Worm (Caenorhabditis elegans) whole organism, L3 larva: ENCODE results near the gene dhhc-5.
A peak's percentile ranks its signal among the peaks of the same experiment; 100 is the strongest.

Experiments
- R02D3.7 ChIP-seq: fragments of 150-350 bp; optimal IDR thresholded peaks from 2 replicates; lab custom pipeline; 2014; ENCODE audit warnings: missing biosample characterization, missing genetic modification characterization
- ZK546.5 ChIP-seq: sonication (generic microtip); optimal IDR thresholded peaks from 2 replicates; lab custom pipeline; 2017; ENCODE audit warnings: missing biosample characterization, missing genetic modification characterization
- aly-2 ChIP-seq: fragments of 150-350 bp; optimal IDR thresholded peaks from 2 replicates; lab custom pipeline; 2014; ENCODE audit warnings: missing biosample characterization, missing genetic modification characterization
- ama-1 ChIP-seq: fragments of 150-350 bp; optimal IDR thresholded peaks from 2 replicates; lab custom pipeline; 2018
- ceh-16 ChIP-seq: sonication (generic microtip); optimal IDR thresholded peaks from 2 replicates; lab custom pipeline; 2017; ENCODE audit warnings: missing biosample characterization, missing genetic modification characterization
- ceh-82 ChIP-seq: fragments of 150-350 bp; optimal IDR thresholded peaks from 2 replicates; lab custom pipeline; 2014; ENCODE audit warnings: missing biosample characterization, missing genetic modification characterization
- daf-12 ChIP-seq: fragments of 150-350 bp; optimal IDR thresholded peaks from 2 replicates; lab custom pipeline; 2014; ENCODE audit warnings: missing biosample characterization, missing genetic modification reagents, missing genetic modification characterization
- egl-27 ChIP-seq: sonication (generic microtip); optimal IDR thresholded peaks from 4 replicates; lab custom pipeline; 2017; ENCODE audit warnings: missing biosample characterization, missing genetic modification reagents, missing genetic modification characterization
- egl-5 ChIP-seq: fragments of 150-350 bp; optimal IDR thresholded peaks from 2 replicates; lab custom pipeline; 2017; ENCODE audit warnings: missing biosample characterization, missing genetic modification reagents, missing genetic modification characterization, inconsistent platforms
- elt-1 ChIP-seq: fragments of 150-350 bp; optimal IDR thresholded peaks from 2 replicates; lab custom pipeline; 2014; ENCODE audit warnings: missing biosample characterization, missing genetic modification characterization
- elt-2 ChIP-seq: sonication (generic microtip); optimal IDR thresholded peaks from 2 replicates; lab custom pipeline; 2016; ENCODE audit warnings: missing genetic modification reagents, mild to moderate bottlenecking, missing genetic modification characterization, missing compliant biosample characterization
- elt-3 ChIP-seq, 3 experiments: fragments of 150-350 bp in 1 of 3; sonication (generic microtip) in 2 of 3; optimal IDR thresholded peaks; 2 replicates in 2 of 3; 4 replicates in 1 of 3; lab custom pipeline; 2014 to 2017; ENCODE audit warnings: missing biosample characterization in 3 of 3, missing genetic modification characterization in 3 of 3
- eor-1 ChIP-seq, 2 experiments: fragments of 150-350 bp; optimal IDR thresholded peaks; 2 replicates each; lab custom pipeline; 2014 to 2018; ENCODE audit warnings: missing biosample characterization in 2 of 2, missing genetic modification characterization in 2 of 2
- fkh-2 ChIP-seq: fragments of 150-350 bp; optimal IDR thresholded peaks from 2 replicates; lab custom pipeline; 2014; ENCODE audit warnings: missing biosample characterization, missing genetic modification reagents, missing genetic modification characterization
- fos-1 ChIP-seq: fragments of 150-350 bp; optimal IDR thresholded peaks from 2 replicates; lab custom pipeline; 2014; ENCODE audit warnings: missing biosample characterization, missing genetic modification characterization
- hmg-11 ChIP-seq: sonication (generic microtip); optimal IDR thresholded peaks from 2 replicates; lab custom pipeline; 2016; ENCODE audit warnings: missing genetic modification characterization, missing compliant biosample characterization
- jun-1 ChIP-seq: fragments of 150-350 bp; optimal IDR thresholded peaks from 2 replicates; lab custom pipeline; 2014; ENCODE audit warnings: missing biosample characterization, missing genetic modification reagents, missing genetic modification characterization
- lin-15B ChIP-seq: fragments of 150-350 bp; optimal IDR thresholded peaks from 2 replicates; lab custom pipeline; 2014; ENCODE audit warnings: missing biosample characterization, missing genetic modification characterization
- lin-39 ChIP-seq: fragments of 150-350 bp; optimal IDR thresholded peaks from 2 replicates; lab custom pipeline; 2018; ENCODE audit warnings: missing biosample characterization, missing genetic modification reagents, missing genetic modification characterization
- lsy-12 ChIP-seq: sonication (generic microtip); optimal IDR thresholded peaks from 2 replicates; lab custom pipeline; 2016; ENCODE audit warnings: mild to moderate bottlenecking, missing genetic modification characterization, missing compliant biosample characterization
- mml-1 ChIP-seq: fragments of 150-350 bp; sonication (generic microtip); optimal IDR thresholded peaks from 3 replicates; lab custom pipeline; 2014; ENCODE audit warnings: missing biosample characterization, missing genetic modification characterization
- nfya-1 ChIP-seq: sonication (generic microtip); optimal IDR thresholded peaks from 2 replicates; lab custom pipeline; 2017; ENCODE audit warnings: missing genetic modification characterization, mild to moderate bottlenecking, missing compliant biosample characterization, antibody characterized with exemption, moderate library complexity; ENCODE audit not compliant: insufficient read depth
- nhr-11 ChIP-seq: fragments of 150-350 bp; optimal IDR thresholded peaks from 2 replicates; lab custom pipeline; 2014; ENCODE audit warnings: missing biosample characterization, missing genetic modification characterization
- nhr-23 ChIP-seq: fragments of 150-350 bp; optimal IDR thresholded peaks from 2 replicates; lab custom pipeline; 2014; ENCODE audit warnings: missing biosample characterization, missing genetic modification reagents, missing genetic modification characterization
- nhr-237 ChIP-seq: fragments of 150-350 bp; optimal IDR thresholded peaks from 2 replicates; lab custom pipeline; 2014; ENCODE audit warnings: missing biosample characterization, missing genetic modification characterization
- nhr-25 ChIP-seq: sonication (generic microtip); optimal IDR thresholded peaks from 2 replicates; lab custom pipeline; 2017; ENCODE audit warnings: missing biosample characterization, missing genetic modification characterization
- nhr-28 ChIP-seq: fragments of 150-350 bp; optimal IDR thresholded peaks from 2 replicates; lab custom pipeline; 2014; ENCODE audit warnings: missing biosample characterization, missing genetic modification characterization
- nhr-43 ChIP-seq: sonication (generic microtip); optimal IDR thresholded peaks from 2 replicates; lab custom pipeline; 2016; ENCODE audit warnings: mild to moderate bottlenecking, missing genetic modification characterization, missing compliant biosample characterization; ENCODE audit not compliant: poor library complexity, severe bottlenecking
- nhr-76 ChIP-seq: fragments of 150-350 bp; sonication (generic microtip); optimal IDR thresholded peaks from 5 replicates; lab custom pipeline; 2014; ENCODE audit warnings: missing biosample characterization, missing genetic modification characterization
- pha-4 ChIP-seq: fragments of 150-350 bp; optimal IDR thresholded peaks from 2 replicates; lab custom pipeline; 2014; ENCODE audit warnings: missing biosample characterization, missing genetic modification reagents, missing genetic modification characterization
- pqm-1 ChIP-seq: fragments of 150-350 bp; optimal IDR thresholded peaks from 2 replicates; lab custom pipeline; 2017; ENCODE audit warnings: missing biosample characterization, missing genetic modification characterization, inconsistent platforms
- sea-2 ChIP-seq: fragments of 150-350 bp; sonication (generic microtip); optimal IDR thresholded peaks from 4 replicates; lab custom pipeline; 2014; ENCODE audit warnings: missing biosample characterization, missing genetic modification reagents, missing genetic modification characterization
- skn-1 ChIP-seq: fragments of 150-350 bp; optimal IDR thresholded peaks from 2 replicates; lab custom pipeline; 2014; ENCODE audit warnings: missing biosample characterization, missing genetic modification characterization
- snpc-4 ChIP-seq: fragments of 150-350 bp; optimal IDR thresholded peaks from 2 replicates; lab custom pipeline; 2014; ENCODE audit warnings: missing biosample characterization, missing genetic modification characterization
- unc-39 ChIP-seq: sonication (generic microtip); optimal IDR thresholded peaks from 4 replicates; lab custom pipeline; 2017; ENCODE audit warnings: missing biosample characterization, missing genetic modification characterization
- unc-62 ChIP-seq: fragments of 150-350 bp; sonication (generic microtip); optimal IDR thresholded peaks from 4 replicates; lab custom pipeline; 2014; ENCODE audit warnings: missing biosample characterization, missing genetic modification reagents, missing genetic modification characterization
- zag-1 ChIP-seq: fragments of 150-350 bp; optimal IDR thresholded peaks from 2 replicates; lab custom pipeline; 2014; ENCODE audit warnings: missing biosample characterization, missing genetic modification characterization
- ztf-11 ChIP-seq: fragments of 150-350 bp; optimal IDR thresholded peaks from 2 replicates; lab custom pipeline; 2014; ENCODE audit warnings: missing biosample characterization, missing genetic modification characterization
- ztf-4 ChIP-seq: fragments of 150-350 bp; optimal IDR thresholded peaks from 2 replicates; lab custom pipeline; 2014; ENCODE audit warnings: missing biosample characterization, missing genetic modification characterization

dhhc-5 gene

ce11 chrIII:6819322-6819901 lies 29.4 kb downstream of the dhhc-5 start, which contains the start of gene F28F5.6 (continued):
- TF ChIP-seq sea-2 (no peak), R02D3.7 (tag; lab: Kevin White, UChicago) (no peak), ztf-4 (tag; lab: Kevin White, UChicago) (no peak), nhr-23 (tag; lab: Kevin White, UChicago) (no peak), elt-3 (tag; optimal IDR thresholded peaks at IDR 0.05; lab: Kevin White, UChicago) (no peak)

ce11 chrIII:6818037-6818436 lies 30.8 kb downstream of the dhhc-5 start:
- TF ChIP-seq eor-1 (tag; optimal IDR thresholded peaks at IDR 0.05; lab: Kevin White, UChicago) (no peak), daf-12 (tag; lab: Kevin White, UChicago) (no peak), fkh-2 (tag; lab: Kevin White, UChicago) (no peak), lin-15B (tag; lab: Kevin White, UChicago) (no peak), jun-1 (tag; lab: Kevin White, UChicago) (no peak), pha-4 (tag; lab: Kevin White, UChicago) (peak; percentile 9), ztf-4 (tag; lab: Kevin White, UChicago) (no peak), pqm-1 (tag; lab: Kevin White, UChicago) (peak; percentile 71), egl-5 (tag; lab: Kevin White, UChicago) (no peak), elt-2 (tag; lab: Kevin White, UChicago) (peak; percentile 84), mml-1 (no peak), ama-1 (lab: Kevin White, UChicago) (no peak)

ce11 chrIII:6816930-6817329 lies 31.9 kb downstream of the dhhc-5 start, which contains the start of gene F28F5.4:
Gene F28F5.4, minus strand, starts transcription at chrIII:6817033.
- no peak for TF ChIP-seq nhr-25
- peak; percentile 28 for TF ChIP-seq elt-2 (tag; lab: Kevin White, UChicago)
- peak; percentile 72 for TF ChIP-seq pha-4 (tag; lab: Kevin White, UChicago)
- TF ChIP-seq nfya-1 (tag; lab: Kevin White, UChicago) = no peak

- TF ChIP-seq ztf-4 (tag; lab: Kevin White, UChicago) (no peak), skn-1 (tag; lab: Kevin White, UChicago) (peak; percentile 35), sea-2 (no peak), lin-15B (tag; lab: Kevin White, UChicago) (no peak), nhr-28 (tag; lab: Kevin White, UChicago) (no peak), nhr-43 (tag; lab: Kevin White, UChicago) (peak; percentile 35), hmg-11 (peak; percentile 47), nhr-11 (tag; lab: Kevin White, UChicago) (no peak), elt-2 (tag; lab: Kevin White, UChicago) (peak; percentile 37), ZK546.5 (no peak), pha-4 (tag; lab: Kevin White, UChicago) (peak; percentile 65), pqm-1 (tag; lab: Kevin White, UChicago) (no peak), ama-1 (lab: Kevin White, UChicago) (no peak), lsy-12 (tag; lab: Kevin White, UChicago) (no peak), ztf-11 (tag; lab: Kevin White, UChicago) (no peak)
These were observed 43.5 kb downstream of the dhhc-5 start for ce11 chrIII:6805397-6805796.

ce11 chrIII:6803107-6803506 lies 45.8 kb downstream of the dhhc-5 start:
- TF ChIP-seq pha-4 (tag; lab: Kevin White, UChicago) (peak; percentile 46), ZK546.5 (no peak), elt-1 (no peak), eor-1 (tag; optimal IDR thresholded peaks at IDR 0.05; lab: Kevin White, UChicago) (no peak), fos-1 (tag; lab: Kevin White, UChicago) (no peak), nhr-237 (tag; lab: Kevin White, UChicago) (no peak), pqm-1 (tag; lab: Kevin White, UChicago) (peak; percentile 69), elt-2 (tag; lab: Kevin White, UChicago) (peak; percentile 67), ceh-82 (tag; lab: Kevin White, UChicago) (no peak), nhr-11 (tag; lab: Kevin White, UChicago) (no peak), fkh-2 (tag; lab: Kevin White, UChicago) (no peak), egl-27 (no peak), unc-39 (tag; lab: Kevin White, UChicago) (no peak), zag-1 (tag; lab: Kevin White, UChicago) (no peak), hmg-11 (no peak), nhr-43 (tag; lab: Kevin White, UChicago) (no peak), lin-15B (tag; lab: Kevin White, UChicago) (no peak), R02D3.7 (tag; lab: Kevin White, UChicago) (no peak), elt-3 (tag; optimal IDR thresholded peaks at IDR 0.05; lab: Kevin White, UChicago) (no peak), snpc-4 (tag; lab: Kevin White, UChicago) (no peak), lin-39 (tag; lab: Kevin White, UChicago) (no peak), unc-62 (no peak), ceh-16 (no peak), aly-2 (tag; lab: Kevin White, UChicago) (no peak), nhr-76 (tag; lab: Kevin White, UChicago) (no peak)
